Worm (Caenorhabditis elegans): Measurements from ENCODE around the gene lin-33.

DNA sequence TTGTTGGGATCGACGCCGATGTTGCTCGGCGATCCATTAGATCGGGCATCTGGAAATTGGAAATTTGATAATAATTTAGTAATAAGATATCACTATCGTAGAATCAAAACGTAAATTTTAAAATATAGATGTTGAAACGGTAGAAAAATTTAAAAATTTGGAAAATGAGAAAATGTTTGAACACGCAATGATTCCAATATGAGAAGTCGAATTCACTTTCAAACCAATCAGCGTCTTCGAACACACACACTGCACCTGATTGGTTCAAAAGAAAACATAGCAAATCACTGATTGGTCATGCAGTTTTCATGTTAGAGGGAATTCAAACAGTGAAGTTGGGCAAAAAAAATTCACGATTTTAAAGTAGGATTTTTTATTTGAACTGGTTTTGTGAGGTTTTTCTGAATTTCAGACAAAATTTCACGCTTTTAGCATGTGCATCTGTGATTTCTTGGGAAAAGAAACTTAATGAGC lies 27.1 kb upstream of the lin-33 start, which contains the start of gene H04M03.12:
- no peak for TF ChIP-seq W03F9.2 (tag; optimal IDR thresholded peaks at IDR 0.05)
- no peak for TF ChIP-seq dao-5 (tag; optimal IDR thresholded peaks at IDR 0.05)

Measured in whole organism, L4/young adult.